Fruit fly (Drosophila melanogaster) whole organism, adult: ENCODE results near the gene CG16853.

ENCODE experiments used
- CG14711 ChIP-seq: fragments of 200-800 bp; sonication (Bioruptor generic); optimal IDR thresholded peaks from 2 replicates; lab custom pipeline; 2018; ENCODE audit warnings: missing biosample characterization, mild to moderate bottlenecking, missing genetic modification characterization, moderate library complexity
- CG5204 ChIP-seq: fragments of 200-800 bp; sonication (Bioruptor generic); optimal IDR thresholded peaks from 2 replicates; lab custom pipeline; 2016; ENCODE audit warnings: missing biosample characterization, missing genetic modification characterization
- CG7101 ChIP-seq: fragments of 200-800 bp; sonication (Bioruptor generic); optimal IDR thresholded peaks from 2 replicates; lab custom pipeline; 2018; ENCODE audit warnings: missing biosample characterization, mild to moderate bottlenecking, missing genetic modification characterization, moderate library complexity
- cnc ChIP-seq, 2 experiments: fragments of >200 bp; optimal IDR thresholded peaks; 2 replicates each; lab custom pipeline; 2017

DNA sequence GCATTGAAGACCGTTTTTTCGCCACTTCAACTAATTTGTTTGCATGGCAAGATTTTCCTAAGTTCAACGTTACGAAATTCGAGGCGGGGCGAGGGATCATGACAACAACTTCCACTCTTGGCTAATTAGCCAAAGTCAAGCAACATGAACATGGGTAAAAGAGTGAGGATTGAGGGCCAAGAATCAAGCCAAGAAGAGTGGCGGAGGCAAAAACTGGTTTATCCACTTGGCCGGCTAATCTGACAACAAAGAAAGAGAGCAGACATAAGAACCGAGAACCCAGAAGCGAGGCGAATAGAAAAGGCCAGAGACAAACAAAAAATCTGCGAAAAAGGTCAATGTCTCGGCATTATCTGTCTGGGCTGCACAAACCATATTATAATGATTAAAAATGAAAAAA is 10.6 kb downstream of the CG16853 start:
- TF ChIP-seq cnc (optimal IDR thresholded peaks at IDR 0.05; lab: Kevin White, UChicago) (no peak), CG7101 (tag; lab: Kevin White, UChicago) (no peak), CG14711 (no peak), CG5204 (GFP tag; lab: Kevin White, UChicago) (no peak)
